Worm (Caenorhabditis elegans) whole organism, L4 larva: ENCODE measurements around the gene C23F12.4.

Experiments used
- D1046.2 ChIP-seq: fragments of 200-800 bp; sonication (Bioruptor generic); IDR thresholded peaks from 2 replicates; pipeline ENCODE4 v1.3.6; 2022; ENCODE audit warnings: missing genetic modification characterization, missing compliant biosample characterization
- F26F4.8 ChIP-seq: fragments of 200-800 bp; sonication (Bioruptor generic); conservative IDR thresholded peaks from 2 replicates; pipeline ENCODE4 v1.3.6; 2022; ENCODE audit warnings: missing genetic modification characterization, missing compliant biosample characterization
- F37D6.2 ChIP-seq: sonication (generic microtip); optimal IDR thresholded peaks from 2 replicates; lab custom pipeline; 2016; ENCODE audit warnings: mild to moderate bottlenecking, missing genetic modification characterization, missing compliant biosample characterization
- R02D3.7 ChIP-seq: fragments of 150-350 bp; sonication (generic microtip); optimal IDR thresholded peaks from 3 replicates; lab custom pipeline; 2014; ENCODE audit warnings: missing biosample characterization, missing genetic modification characterization
- Y48G9A.11 ChIP-seq: fragments of 200-800 bp; sonication (Bioruptor generic); IDR thresholded peaks from 2 replicates; pipeline ENCODE4 v1.3.6; 2022; ENCODE audit warnings: missing genetic modification reagents, missing genetic modification characterization, missing compliant biosample characterization
- Y75B8A.6 ChIP-seq: fragments of 200-800 bp; sonication (Bioruptor generic); IDR thresholded peaks from 2 replicates; pipeline ENCODE4 v1.3.6; 2022; ENCODE audit warnings: missing genetic modification reagents, missing genetic modification characterization, missing compliant biosample characterization
- ZK337.2 ChIP-seq: fragments of 200-800 bp; sonication (Bioruptor generic); IDR thresholded peaks from 2 replicates; pipeline ENCODE4 v1.3.6; 2022; ENCODE audit warnings: missing genetic modification reagents, missing genetic modification characterization, missing compliant biosample characterization
- ZK546.5 ChIP-seq, 2 experiments: sonication (generic microtip); optimal IDR thresholded peaks; 2 replicates each; lab custom pipeline; 2017; ENCODE audit warnings: missing biosample characterization in 2 of 2, missing genetic modification characterization in 2 of 2
- aha-1 ChIP-seq: fragments of 150-350 bp; peaks from one replicate; lab custom pipeline; 2014; ENCODE audit warnings: missing biosample characterization, missing genetic modification characterization
- ama-1 ChIP-seq: fragments of 150-350 bp; optimal IDR thresholded peaks from 2 replicates; lab custom pipeline; 2014; ENCODE audit warnings: inconsistent platforms, mixed read lengths
- ceh-32 ChIP-seq: sonication (generic microtip); optimal IDR thresholded peaks from 2 replicates; lab custom pipeline; 2016; ENCODE audit warnings: mild to moderate bottlenecking, missing genetic modification characterization, missing compliant biosample characterization; ENCODE audit not compliant: poor library complexity
- ceh-44 ChIP-seq: fragments of 200-800 bp; sonication (Bioruptor generic); IDR thresholded peaks from 2 replicates; pipeline ENCODE4 v1.3.6; 2022; ENCODE audit warnings: missing genetic modification reagents, missing genetic modification characterization, missing compliant biosample characterization
- ceh-82 ChIP-seq: sonication (generic microtip); optimal IDR thresholded peaks from 2 replicates; lab custom pipeline; 2017; ENCODE audit warnings: missing biosample characterization, missing genetic modification characterization
- ctbp-1 ChIP-seq: fragments of 200-800 bp; sonication (Bioruptor generic); IDR thresholded peaks from 2 replicates; pipeline ENCODE4 v1.3.6; 2022; ENCODE audit warnings: missing genetic modification reagents, missing genetic modification characterization, missing compliant biosample characterization
- daf-12 ChIP-seq: fragments of 150-350 bp; optimal IDR thresholded peaks from 2 replicates; lab custom pipeline; 2014; ENCODE audit warnings: missing biosample characterization, missing genetic modification reagents, missing genetic modification characterization
- daf-19 ChIP-seq: fragments of 200-800 bp; sonication (Bioruptor generic); conservative IDR thresholded peaks from 2 replicates; pipeline ENCODE4 v1.3.6; 2022; ENCODE audit warnings: missing genetic modification characterization, missing compliant biosample characterization
- daf-8 ChIP-seq: fragments of 200-800 bp; sonication (Bioruptor generic); IDR thresholded peaks from 2 replicates; pipeline ENCODE4 v1.3.6; 2022; ENCODE audit warnings: missing genetic modification characterization, missing compliant biosample characterization
- dmd-6 ChIP-seq: fragments of 200-800 bp; sonication (Bioruptor generic); IDR thresholded peaks from 2 replicates; pipeline ENCODE4 v1.3.6; 2022; ENCODE audit warnings: missing genetic modification reagents, missing genetic modification characterization, missing compliant biosample characterization
- dmd-8 ChIP-seq: fragments of 200-800 bp; sonication (Bioruptor generic); IDR thresholded peaks from 2 replicates; pipeline ENCODE4 v1.3.6; 2022; ENCODE audit warnings: missing genetic modification characterization, missing compliant biosample characterization
- duxl-1 ChIP-seq: sonication (generic microtip); optimal IDR thresholded peaks from 2 replicates; lab custom pipeline; 2016; ENCODE audit warnings: mild to moderate bottlenecking, missing genetic modification characterization, moderate library complexity, missing compliant biosample characterization; ENCODE audit not compliant: poor library complexity
- fkh-10 ChIP-seq: fragments of 150-350 bp; optimal IDR thresholded peaks from 2 replicates; lab custom pipeline; 2014; ENCODE audit warnings: missing biosample characterization, missing genetic modification reagents, missing genetic modification characterization
- hlh-11 ChIP-seq: fragments of 200-800 bp; sonication (Bioruptor generic); optimal IDR thresholded peaks from 2 replicates; lab custom pipeline; 2018; ENCODE audit warnings: mild to moderate bottlenecking, missing genetic modification characterization, missing compliant biosample characterization
- hlh-30 ChIP-seq: sonication (generic microtip); optimal IDR thresholded peaks from 2 replicates; lab custom pipeline; 2017; ENCODE audit warnings: antibody characterized with exemption, mild to moderate bottlenecking, missing genetic modification characterization, missing compliant biosample characterization; ENCODE audit not compliant: insufficient read depth
- lim-7 ChIP-seq: fragments of 200-800 bp; sonication (Bioruptor generic); IDR thresholded peaks from 2 replicates; pipeline ENCODE4 v1.3.6; 2022; ENCODE audit warnings: missing genetic modification characterization, missing compliant biosample characterization
- lin-1 ChIP-seq: fragments of 200-800 bp; sonication (Bioruptor generic); IDR thresholded peaks from 2 replicates; pipeline ENCODE4 v1.3.6; 2022; ENCODE audit warnings: missing genetic modification reagents, missing genetic modification characterization, missing compliant biosample characterization
- lin-29 ChIP-seq: fragments of 200-800 bp; sonication (Bioruptor generic); IDR thresholded peaks from 2 replicates; pipeline ENCODE4 v1.3.6; 2022; ENCODE audit warnings: missing genetic modification reagents, missing genetic modification characterization, missing compliant biosample characterization
- lin-38 ChIP-seq: fragments of 200-800 bp; sonication (Bioruptor generic); IDR thresholded peaks from 2 replicates; pipeline ENCODE4 v1.3.6; 2022; ENCODE audit warnings: missing genetic modification reagents, missing genetic modification characterization, missing compliant biosample characterization
- madf-5 ChIP-seq, 2 experiments: fragments of 200-800 bp; sonication (Bioruptor generic); IDR thresholded peaks; 2 replicates each; pipeline ENCODE4 v1.3.6; 2022; ENCODE audit warnings: missing compliant biosample characterization in 2 of 2, missing genetic modification characterization in 2 of 2
- mep-1 ChIP-seq: fragments of 150-350 bp; sonication (generic microtip); optimal IDR thresholded peaks from 3 replicates; lab custom pipeline; 2014; ENCODE audit warnings: missing biosample characterization, missing genetic modification characterization
- mxl-2 ChIP-seq: fragments of 200-800 bp; sonication (Bioruptor generic); conservative IDR thresholded peaks from 2 replicates; pipeline ENCODE4 v1.3.6; 2022; ENCODE audit warnings: missing genetic modification reagents, missing genetic modification characterization, missing compliant biosample characterization
- nhr-11 ChIP-seq: fragments of 150-350 bp; optimal IDR thresholded peaks from 2 replicates; lab custom pipeline; 2014; ENCODE audit warnings: missing biosample characterization, missing genetic modification characterization
- nhr-111 ChIP-seq: fragments of 200-800 bp; sonication (Bioruptor generic); optimal IDR thresholded peaks from 2 replicates; lab custom pipeline; 2018; ENCODE audit warnings: mild to moderate bottlenecking, missing genetic modification characterization, missing compliant biosample characterization
- nhr-28 ChIP-seq: fragments of 150-350 bp; optimal IDR thresholded peaks from 2 replicates; lab custom pipeline; 2014; ENCODE audit warnings: missing biosample characterization, missing genetic modification characterization
- nhr-42 ChIP-seq: fragments of 200-800 bp; sonication (Bioruptor generic); IDR thresholded peaks from 2 replicates; pipeline ENCODE4 v1.3.6; 2022; ENCODE audit warnings: missing genetic modification characterization, missing compliant biosample characterization
- nhr-76 ChIP-seq: fragments of 150-350 bp; optimal IDR thresholded peaks from 2 replicates; lab custom pipeline; 2014; ENCODE audit warnings: missing biosample characterization, missing genetic modification characterization
- pha-4 ChIP-seq, 2 experiments: fragments of 150-350 bp in 1 of 2; fragments of 200-800 bp in 1 of 2; sonication (Bioruptor generic) in 1 of 2; IDR thresholded peaks in 1 of 2; optimal IDR thresholded peaks in 1 of 2; 2 replicates each; pipeline versions ENCODE4 v1.3.6 to Lab custom; 2014 to 2022; ENCODE audit warnings: missing genetic modification characterization in 2 of 2, missing genetic modification reagents in 2 of 2, missing biosample characterization in 1 of 2, missing compliant biosample characterization in 1 of 2
- php-3 ChIP-seq: fragments of 200-800 bp; sonication (Bioruptor generic); IDR thresholded peaks from 2 replicates; pipeline ENCODE4 v1.3.6; 2022; ENCODE audit warnings: missing genetic modification reagents, missing genetic modification characterization, missing compliant biosample characterization
- pqm-1 ChIP-seq: sonication (generic microtip); optimal IDR thresholded peaks from 2 replicates; lab custom pipeline; 2017; ENCODE audit warnings: missing biosample characterization, missing genetic modification characterization
- rbr-2 ChIP-seq: sonication (generic microtip); optimal IDR thresholded peaks from 2 replicates; lab custom pipeline; 2016; ENCODE audit warnings: missing genotype, missing genetic modification characterization, missing compliant biosample characterization
- sdz-12 ChIP-seq: fragments of 200-800 bp; sonication (Bioruptor generic); optimal IDR thresholded peaks from 2 replicates; lab custom pipeline; 2018; ENCODE audit warnings: mild to moderate bottlenecking, missing genetic modification characterization, missing compliant biosample characterization
- skn-1 ChIP-seq: fragments of 150-350 bp; optimal IDR thresholded peaks from 2 replicates; lab custom pipeline; 2014; ENCODE audit warnings: missing biosample characterization, missing genetic modification characterization
- tag-97 ChIP-seq: fragments of 200-800 bp; sonication (Bioruptor generic); IDR thresholded peaks from 2 replicates; pipeline ENCODE4 v1.3.6; 2022; ENCODE audit warnings: missing genetic modification characterization, missing compliant biosample characterization
- unc-130 ChIP-seq: sonication (generic microtip); optimal IDR thresholded peaks from 2 replicates; lab custom pipeline; 2016; ENCODE audit warnings: missing genetic modification reagents, missing genetic modification characterization, missing compliant biosample characterization
- vab-7 ChIP-seq: fragments of 200-800 bp; sonication (Bioruptor generic); IDR thresholded peaks from 2 replicates; pipeline ENCODE4 v1.3.6; 2022; ENCODE audit warnings: missing genetic modification reagents, missing genetic modification characterization, missing compliant biosample characterization
- zag-1 ChIP-seq: fragments of 150-350 bp; optimal IDR thresholded peaks from 2 replicates; lab custom pipeline; 2014; ENCODE audit warnings: missing biosample characterization, missing genetic modification characterization
- zfp-2 ChIP-seq: sonication (generic microtip); optimal IDR thresholded peaks from 2 replicates; lab custom pipeline; 2016; ENCODE audit warnings: mild to moderate bottlenecking, missing genetic modification characterization, missing compliant biosample characterization
- zfp-3 ChIP-seq: fragments of 200-800 bp; sonication (Bioruptor generic); conservative IDR thresholded peaks from 2 replicates; pipeline ENCODE4 v1.3.6; 2022; ENCODE audit warnings: missing genetic modification reagents, missing genetic modification characterization, missing compliant biosample characterization
- zip-11 ChIP-seq: fragments of 200-800 bp; sonication (Bioruptor generic); IDR thresholded peaks from 2 replicates; pipeline ENCODE4 v1.3.6; 2022; ENCODE audit warnings: missing genetic modification characterization, missing compliant biosample characterization
- zip-2 ChIP-seq: fragments of 150-350 bp; optimal IDR thresholded peaks from 2 replicates; lab custom pipeline; 2014; ENCODE audit warnings: missing biosample characterization, missing genetic modification characterization
- ztf-7 ChIP-seq: fragments of 150-350 bp; optimal IDR thresholded peaks from 2 replicates; lab custom pipeline; 2014; ENCODE audit warnings: missing biosample characterization, missing genetic modification characterization

C23F12.4 gene

ce11 chrX:9387041-9387440 lies at the start of gene C23F12.4:
TSS of gene C23F12.4 (plus strand) at chrX:9387341.
- TF ChIP-seq madf-5 (GFP tag; IDR thresholded peaks at IDR 0.05; lab: Robert Waterston, UW) (no peak), Y75B8A.6 (no peak), rbr-2 (no peak), nhr-76 (tag; lab: Kevin White, UChicago) (no peak), ztf-7 (tag; lab: Kevin White, UChicago) (no peak), daf-19 (GFP tag; lab: Robert Waterston, UW) (no peak), lin-1 (GFP tag; lab: Robert Waterston, UW) (no peak), ZK546.5 (tag; optimal IDR thresholded peaks at IDR 0.05; lab: Kevin White, UChicago) (no peak), ctbp-1 (GFP tag; lab: Robert Waterston, UW) (no peak), ama-1 (lab: Kevin White, UChicago) (no peak), hlh-30 (tag; lab: Kevin White, UChicago) (no peak), mep-1 (tag; lab: Kevin White, UChicago) (no peak), lin-38 (GFP tag; lab: Robert Waterston, UW) (no peak), ZK337.2 (GFP tag; lab: Robert Waterston, UW) (no peak), F26F4.8 (GFP tag; lab: Robert Waterston, UW) (no peak), hlh-11 (tag; lab: Kevin White, UChicago) (no peak), lim-7 (GFP tag; lab: Robert Waterston, UW) (no peak), pqm-1 (no peak)

- TF ChIP-seq ztf-7 (tag; lab: Kevin White, UChicago) (no peak), tag-97 (GFP tag; lab: Robert Waterston, UW) (no peak), mep-1 (tag; lab: Kevin White, UChicago) (peak; percentile 79), dmd-6 (GFP tag; lab: Robert Waterston, UW) (0 out of 2 replicates have a peak, but pooled peaks have one; percentile 34), nhr-11 (no peak), zip-2 (tag; lab: Kevin White, UChicago) (no peak), D1046.2 (GFP tag; lab: Robert Waterston, UW) (no peak), vab-7 (GFP tag; lab: Robert Waterston, UW) (no peak), duxl-1 (no peak), zfp-3 (GFP tag; lab: Robert Waterston, UW) (no peak), daf-19 (GFP tag; lab: Robert Waterston, UW) (no peak), zfp-2 (no peak), ceh-32 (tag; lab: Kevin White, UChicago) (no peak), dmd-8 (GFP tag; lab: Robert Waterston, UW) (no peak), rbr-2 (peak; percentile 81), zag-1 (tag; lab: Kevin White, UChicago) (no peak), skn-1 (tag; lab: Kevin White, UChicago) (no peak), zip-11 (GFP tag; lab: Robert Waterston, UW) (no peak), aha-1 (tag; lab: Kevin White, UChicago) (peak; percentile 91), ctbp-1 (GFP tag; lab: Robert Waterston, UW) (peak; percentile 84), ZK337.2 (GFP tag; lab: Robert Waterston, UW) (no peak), lin-29 (GFP tag; lab: Robert Waterston, UW) (no peak), ceh-44 (no peak), fkh-10 (peak; percentile 36), daf-8 (GFP tag; lab: Robert Waterston, UW) (no peak), unc-130 (no peak), R02D3.7 (tag; lab: Kevin White, UChicago) (no peak), daf-12 (tag; lab: Kevin White, UChicago) (no peak), sdz-12 (GFP tag; lab: Kevin White, UChicago) (no peak), nhr-111 (GFP tag; lab: Kevin White, UChicago) (no peak), Y48G9A.11 (GFP tag; lab: Robert Waterston, UW) (no peak), ceh-82 (tag; lab: Kevin White, UChicago) (no peak), F37D6.2 (peak; percentile 53), pha-4 (GFP tag; IDR thresholded peaks at IDR 0.05; lab: Robert Waterston, UW) (no peak), pha-4 (tag; optimal IDR thresholded peaks at IDR 0.05; lab: Kevin White, UChicago) (no peak), php-3 (GFP tag; lab: Robert Waterston, UW) (no peak), mxl-2 (GFP tag; lab: Robert Waterston, UW) (no peak), nhr-42 (GFP tag; lab: Robert Waterston, UW) (peak; percentile 77; the same call in 1 of the 2 replicates), nhr-28 (tag; lab: Kevin White, UChicago) (peak; percentile 38)
Observed at ce11 chrX:9337832-9338231, 49.3 kb upstream of the C23F12.4 start.
